Worm (Caenorhabditis elegans): ENCODE results near the gene F18E3.11.

- TF ChIP-seq zag-1 (tag; optimal IDR thresholded peaks at IDR 0.05) (no peak), nhr-77 (tag; optimal IDR thresholded peaks at IDR 0.05) (no peak), lin-39 (tag; optimal IDR thresholded peaks at IDR 0.05) (no peak), attf-4 (tag; optimal IDR thresholded peaks at IDR 0.05) (no peak), aly-2 (tag; optimal IDR thresholded peaks at IDR 0.05) (no peak), nhr-25 (tag; optimal IDR thresholded peaks at IDR 0.05; ENCODE audit: borderline replicate concordance, insufficient read depth) (no peak), fos-1 (tag; optimal IDR thresholded peaks at IDR 0.05) (no peak), skn-1 (tag; optimal IDR thresholded peaks at IDR 0.05) (no peak), hlh-30 (tag; optimal IDR thresholded peaks at IDR 0.05; ENCODE audit: insufficient read depth) (no peak), pqm-1 (tag; optimal IDR thresholded peaks at IDR 0.05) (no peak), ZK337.2 (GFP tag; IDR thresholded peaks at IDR 0.05) (no peak), vab-7 (GFP tag; IDR thresholded peaks at IDR 0.05) (no peak), F44E2.7 (GFP tag; IDR thresholded peaks at IDR 0.05) (no peak), fkh-10 (GFP tag; optimal IDR thresholded peaks at IDR 0.05) (no peak)
Observed at ce11 chrV:7416569-7416968, 3.3 kb downstream of the F18E3.11 start.
